Fruit fly (Drosophila melanogaster) whole organism, embryonic: Measurements from ENCODE around the gene pxb.

ENCODE experiments used
- Blimp-1 ChIP-seq: fragments of 200-800 bp; sonication (Bioruptor generic); optimal IDR thresholded peaks from 3 replicates; lab custom pipeline; 2018; ENCODE audit warnings: missing biosample characterization, missing genetic modification characterization, mild to moderate bottlenecking, moderate library complexity, missing genetic modification reagents
- CG10543 ChIP-seq: fragments of 200-800 bp; sonication (Bioruptor generic); optimal IDR thresholded peaks from 3 replicates; lab custom pipeline; 2017; ENCODE audit warnings: missing biosample characterization, mild to moderate bottlenecking, missing genetic modification characterization, moderate library complexity
- CG10565 ChIP-seq: fragments of 200-800 bp; sonication (Bioruptor generic); optimal IDR thresholded peaks from 3 replicates; lab custom pipeline; 2016; ENCODE audit warnings: missing biosample characterization, mild to moderate bottlenecking, missing genetic modification characterization
- CG10654 ChIP-seq: fragments of 200-800 bp; sonication (Bioruptor generic); optimal IDR thresholded peaks from 2 replicates; lab custom pipeline; 2016; ENCODE audit warnings: missing biosample characterization, missing genetic modification characterization
- CG10959 ChIP-seq: fragments of 200-800 bp; sonication (Bioruptor generic); IDR thresholded peaks from 2 replicates; pipeline ENCODE4 v1.3.6; 2022; ENCODE audit warnings: missing biosample characterization, missing genetic modification characterization
- CG15601 ChIP-seq: fragments of 200-800 bp; sonication (Bioruptor generic); optimal IDR thresholded peaks from 3 replicates; lab custom pipeline; 2019; ENCODE audit warnings: missing biosample characterization, mild to moderate bottlenecking, missing genetic modification characterization, moderate library complexity
- CG16815 ChIP-seq: fragments of 200-800 bp; sonication (Bioruptor generic); optimal IDR thresholded peaks from 3 replicates; lab custom pipeline; 2017; ENCODE audit warnings: missing biosample characterization, mild to moderate bottlenecking, missing genetic modification characterization
- CG17361 ChIP-seq: fragments of 200-800 bp; sonication (Bioruptor generic); IDR thresholded peaks from 3 replicates; pipeline ENCODE4 v1.3.6; 2022; ENCODE audit warnings: missing biosample characterization, missing genetic modification characterization
- CG18599 ChIP-seq: fragments of 200-800 bp; sonication (Bioruptor generic); optimal IDR thresholded peaks from 3 replicates; lab custom pipeline; 2017; ENCODE audit warnings: missing biosample characterization, missing genetic modification characterization, mild to moderate bottlenecking, moderate library complexity, missing genetic modification reagents
- CG18764 ChIP-seq: fragments of 200-800 bp; sonication (Bioruptor generic); optimal IDR thresholded peaks from 3 replicates; lab custom pipeline; 2016; ENCODE audit warnings: missing biosample characterization, missing genetic modification characterization
- CG2199 ChIP-seq: fragments of 200-800 bp; sonication (Bioruptor generic); IDR thresholded peaks from 3 replicates; pipeline ENCODE4 v1.3.6; 2022; ENCODE audit warnings: missing biosample characterization, missing genetic modification characterization
- CG2875 ChIP-seq: fragments of 200-800 bp; sonication (Bioruptor generic); optimal IDR thresholded peaks from 2 replicates; lab custom pipeline; 2017; ENCODE audit warnings: missing biosample characterization, mild to moderate bottlenecking, missing genetic modification characterization, missing genetic modification reagents
- CG32767 ChIP-seq: fragments of 200-800 bp; sonication (Bioruptor generic); IDR thresholded peaks from 2 replicates; pipeline ENCODE4 v1.3.6; 2022; ENCODE audit warnings: missing biosample characterization, missing genetic modification characterization
- CG3847 ChIP-seq: fragments of 200-800 bp; sonication (Bioruptor generic); IDR thresholded peaks from 2 replicates; pipeline ENCODE4 v1.3.6; 2022; ENCODE audit warnings: missing biosample characterization, missing genetic modification characterization
- CG4820 ChIP-seq: fragments of 200-800 bp; sonication (Bioruptor generic); optimal IDR thresholded peaks from 3 replicates; lab custom pipeline; 2016; ENCODE audit warnings: missing biosample characterization, missing genetic modification characterization
- CG6689 ChIP-seq: fragments of 200-800 bp; sonication (Bioruptor generic); IDR thresholded peaks from 2 replicates; pipeline ENCODE4 v1.3.6; 2022; ENCODE audit warnings: missing biosample characterization, missing genetic modification characterization
- CG8290 ChIP-seq, 3 experiments: fragments of 200-800 bp; sonication (Bioruptor generic); optimal IDR thresholded peaks; 2 replicates each; lab custom pipeline; 2016 to 2019; ENCODE audit warnings: missing biosample characterization in 3 of 3, missing genetic modification characterization in 3 of 3, mild to moderate bottlenecking in 2 of 3, moderate library complexity in 1 of 3
- CG9817 ChIP-seq: fragments of 200-800 bp; sonication (Bioruptor generic); optimal IDR thresholded peaks from 2 replicates; lab custom pipeline; 2018; ENCODE audit warnings: missing biosample characterization, mild to moderate bottlenecking, missing genetic modification characterization, moderate library complexity
- Deaf1 ChIP-seq: fragments of 200-800 bp; optimal IDR thresholded peaks from 3 replicates; lab custom pipeline; 2019; ENCODE audit warnings: missing biosample characterization, mild to moderate bottlenecking, missing genetic modification characterization, moderate library complexity
- Dp ChIP-seq: fragments of 200-800 bp; sonication (Bioruptor generic); optimal IDR thresholded peaks from 2 replicates; lab custom pipeline; 2018; ENCODE audit warnings: missing biosample characterization, mild to moderate bottlenecking, missing genetic modification characterization, moderate library complexity
- Fer1 ChIP-seq: fragments of 200-800 bp; sonication (Bioruptor generic); optimal IDR thresholded peaks from 2 replicates; lab custom pipeline; 2017; ENCODE audit warnings: missing biosample characterization, mild to moderate bottlenecking, missing genetic modification characterization
- Gug ChIP-seq: fragments of 200-800 bp; sonication (Bioruptor generic); IDR thresholded peaks from 4 replicates; pipeline ENCODE4 v1.3.6; 2022; ENCODE audit warnings: missing biosample characterization, missing genetic modification characterization
- HLH4C ChIP-seq: fragments of 200-800 bp; sonication (Bioruptor generic); IDR thresholded peaks from 3 replicates; pipeline ENCODE4 v1.3.6; 2022; ENCODE audit warnings: missing biosample characterization, missing genetic modification characterization; ENCODE audit not compliant: partially characterized antibody
- MBD-R2 ChIP-seq: fragments of 200-800 bp; sonication (Bioruptor generic); IDR thresholded peaks from 2 replicates; pipeline ENCODE4 v1.3.6; 2022; ENCODE audit warnings: missing biosample characterization, missing genetic modification characterization
- NC2β ChIP-seq: fragments of 200-800 bp; sonication (Bioruptor generic); optimal IDR thresholded peaks from 2 replicates; lab custom pipeline; 2016; ENCODE audit warnings: missing biosample characterization, missing genetic modification characterization
- Nf-YC ChIP-seq: fragments of 200-800 bp; optimal IDR thresholded peaks from 3 replicates; lab custom pipeline; 2019; ENCODE audit warnings: missing biosample characterization, mild to moderate bottlenecking, missing genetic modification characterization, moderate library complexity
- Oaz ChIP-seq: fragments of 200-800 bp; sonication (Bioruptor generic); IDR thresholded peaks from 2 replicates; pipeline ENCODE4 v1.3.6; 2022; ENCODE audit warnings: missing biosample characterization, missing genetic modification characterization
- Oli ChIP-seq: fragments of 200-800 bp; sonication (Bioruptor generic); optimal IDR thresholded peaks from 2 replicates; lab custom pipeline; 2018; ENCODE audit warnings: missing biosample characterization, mild to moderate bottlenecking, missing genetic modification characterization, moderate library complexity
- PHDP ChIP-seq: fragments of 200-800 bp; sonication (Bioruptor generic); optimal IDR thresholded peaks from 3 replicates; lab custom pipeline; 2018; ENCODE audit warnings: missing biosample characterization, mild to moderate bottlenecking, missing genetic modification characterization, moderate library complexity
- Rx ChIP-seq: fragments of 200-800 bp; sonication (Bioruptor generic); IDR thresholded peaks from 2 replicates; pipeline ENCODE4 v1.3.6; 2022; ENCODE audit warnings: missing biosample characterization, missing genetic modification characterization
- Sox100B ChIP-seq: fragments of 200-800 bp; sonication (Bioruptor generic); optimal IDR thresholded peaks from 3 replicates; lab custom pipeline; 2018; ENCODE audit warnings: missing biosample characterization, mild to moderate bottlenecking, missing genetic modification characterization
- amos ChIP-seq: fragments of 200-800 bp; sonication (Bioruptor generic); IDR thresholded peaks from 2 replicates; pipeline ENCODE4 v1.3.6; 2022; ENCODE audit warnings: missing biosample characterization, missing genetic modification characterization; ENCODE audit not compliant: partially characterized antibody
- bab2 ChIP-seq: fragments of 200-800 bp; sonication (Bioruptor generic); optimal IDR thresholded peaks from 2 replicates; lab custom pipeline; 2016; ENCODE audit warnings: missing biosample characterization, missing genetic modification characterization
- bsh ChIP-seq, 2 experiments: fragments of 200-800 bp; sonication (Bioruptor generic); optimal IDR thresholded peaks; 2 replicates each; lab custom pipeline; 2017 to 2018; ENCODE audit warnings: mild to moderate bottlenecking in 2 of 2, missing biosample characterization in 2 of 2, missing genetic modification characterization in 2 of 2, moderate library complexity in 1 of 2
- cad ChIP-seq: fragments of >200 bp; optimal IDR thresholded peaks from 2 replicates; lab custom pipeline; 2017; ENCODE audit warnings: missing biosample characterization, missing genetic modification characterization
- chif ChIP-seq, 2 experiments: fragments of 200-800 bp; sonication (Bioruptor generic); optimal IDR thresholded peaks; 3 replicates each; lab custom pipeline; 2016; ENCODE audit warnings: missing biosample characterization in 2 of 2, missing genetic modification characterization in 2 of 2
- chn ChIP-seq: fragments of 200-800 bp; sonication (Bioruptor generic); optimal IDR thresholded peaks from 2 replicates; lab custom pipeline; 2016; ENCODE audit warnings: missing biosample characterization, missing genetic modification characterization
- esg ChIP-seq: fragments of 200-800 bp; sonication (Bioruptor generic); conservative IDR thresholded peaks from 2 replicates; pipeline ENCODE4 v1.3.6; 2022; ENCODE audit warnings: missing biosample characterization, missing genetic modification characterization
- ftz-f1 ChIP-seq: fragments of 200-800 bp; sonication (Bioruptor generic); optimal IDR thresholded peaks from 2 replicates; lab custom pipeline; 2016; ENCODE audit warnings: missing biosample characterization, missing genetic modification characterization
- gsb ChIP-seq: fragments of 200-800 bp; sonication (Bioruptor generic); IDR thresholded peaks from 2 replicates; pipeline ENCODE4 v1.3.6; 2022; ENCODE audit warnings: missing biosample characterization, missing genetic modification characterization
- hkb ChIP-seq, 2 experiments: fragments of 200-800 bp in 1 of 2; fragments of >200 bp in 1 of 2; sonication (Bioruptor generic) in 1 of 2; IDR thresholded peaks in 1 of 2; optimal IDR thresholded peaks in 1 of 2; 2 replicates each; pipeline versions ENCODE4 v1.3.6 to Lab custom; 2017 to 2022; ENCODE audit warnings: missing biosample characterization in 1 of 2, missing genetic modification characterization in 1 of 2
- klu ChIP-seq: fragments of 200-800 bp; sonication (Bioruptor generic); IDR thresholded peaks from 2 replicates; pipeline ENCODE4 v1.3.6; 2022; ENCODE audit warnings: missing biosample characterization, missing genetic modification characterization
- mirr ChIP-seq: fragments of 200-800 bp; sonication (Bioruptor generic); optimal IDR thresholded peaks from 3 replicates; lab custom pipeline; 2018; ENCODE audit warnings: missing biosample characterization, mild to moderate bottlenecking, missing genetic modification characterization
- oc ChIP-seq: fragments of 200-800 bp; sonication (Bioruptor generic); optimal IDR thresholded peaks from 2 replicates; lab custom pipeline; 2018; ENCODE audit warnings: missing biosample characterization, mild to moderate bottlenecking, missing genetic modification characterization, moderate library complexity
- pan ChIP-seq, 4 experiments: fragments of >200 bp in 3 of 4; fragments of 200-800 bp in 1 of 4; sonication (Bioruptor generic) in 1 of 4; optimal IDR thresholded peaks in 3 of 4; IDR thresholded peaks in 1 of 4; 2 replicates each; pipeline versions ENCODE4 v1.3.6 to Lab custom; 2017 to 2022; ENCODE audit warnings: missing biosample characterization in 2 of 4, missing genetic modification characterization in 2 of 4, mixed read lengths in 1 of 4
- sd ChIP-seq: fragments of 200-800 bp; sonication (Bioruptor generic); optimal IDR thresholded peaks from 3 replicates; lab custom pipeline; 2018; ENCODE audit warnings: missing biosample characterization, mild to moderate bottlenecking, missing genetic modification characterization, moderate library complexity
- sima ChIP-seq: fragments of 200-800 bp; sonication (Bioruptor generic); optimal IDR thresholded peaks from 2 replicates; lab custom pipeline; 2016; ENCODE audit warnings: missing biosample characterization, missing genetic modification characterization
- sug ChIP-seq: fragments of 200-800 bp; optimal IDR thresholded peaks from 2 replicates; lab custom pipeline; 2019; ENCODE audit warnings: missing biosample characterization, mild to moderate bottlenecking, missing genetic modification characterization, moderate library complexity

The pxb gene

DNA sequence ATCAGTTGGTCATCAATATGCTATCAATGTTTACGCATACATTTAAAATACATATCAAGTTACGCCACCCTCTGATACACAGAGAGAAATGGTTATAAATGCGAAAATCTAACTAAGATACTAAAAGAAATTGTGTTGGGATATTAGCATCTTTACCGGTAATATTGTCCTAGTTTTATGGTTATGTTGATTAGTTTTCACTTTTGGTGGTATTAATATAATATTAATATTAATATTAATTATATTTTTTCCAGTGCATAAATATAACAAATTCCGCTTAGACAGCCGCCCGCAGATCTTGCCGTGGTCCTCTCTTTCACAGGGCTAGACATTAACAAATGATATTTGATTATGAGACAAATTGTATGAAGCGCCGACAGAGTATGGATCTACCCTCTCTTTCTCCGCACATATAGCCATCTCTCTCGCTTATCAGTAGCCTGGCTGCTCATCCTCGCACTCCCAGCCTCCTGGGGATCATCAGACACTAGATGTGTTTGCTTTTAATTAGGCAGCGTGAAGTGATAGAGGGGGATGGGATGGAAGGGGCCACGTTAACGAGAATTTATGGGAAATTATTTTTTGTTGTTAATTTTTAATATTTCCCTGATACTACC is 13.2 kb upstream of the pxb start (continued):
- TF ChIP-seq sug (tag; lab: Kevin White, UChicago) (no peak), CG2199 (GFP tag; lab: Robert Waterston, UW) (0 out of 3 replicates have a peak, but pooled peaks have one; percentile 18), bsh (GFP tag; optimal IDR thresholded peaks at IDR 0.05; lab: Kevin White, UChicago) (peak in 1 of 2 experiments; percentile 74), CG16815 (GFP tag; lab: Kevin White, UChicago) (peak; percentile 43), CG4820 (GFP tag; lab: Kevin White, UChicago) (peak; percentile 30), Rx (GFP tag; lab: Robert Waterston, UW) (no peak), CG10565 (no peak), ftz-f1 (GFP tag; lab: Kevin White, UChicago) (no peak), Nf-YC (tag; lab: Kevin White, UChicago) (no peak), CG10959 (peak; percentile 70), MBD-R2 (GFP tag; lab: Robert Waterston, UW) (no peak), Dp (GFP tag; lab: Kevin White, UChicago) (no peak), sima (GFP tag; lab: Kevin White, UChicago) (no peak), CG18599 (GFP tag; lab: Kevin White, UChicago) (peak; percentile 7), CG8290 (GFP tag; optimal IDR thresholded peaks at IDR 0.05; lab: Kevin White, UChicago) (peak; percentile 12), CG8290 (tag; optimal IDR thresholded peaks at IDR 0.05; lab: Kevin White, UChicago) (no peak), chif (GFP tag; optimal IDR thresholded peaks at IDR 0.05; lab: Kevin White, UChicago) (no peak), Blimp-1 (GFP tag; lab: Kevin White, UChicago) (peak; percentile 71), Oaz (GFP tag; lab: Robert Waterston, UW) (no peak), oc (tag; lab: Kevin White, UChicago) (peak; percentile 23), CG9817 (tag; lab: Kevin White, UChicago) (no peak), CG17361 (peak; percentile 51; the same call in 1 of the 3 replicates), CG15601 (tag; lab: Kevin White, UChicago) (peak; percentile 33), CG18764 (GFP tag; lab: Kevin White, UChicago) (peak; percentile 17), pan (optimal IDR thresholded peaks at IDR 0.05; lab: Kevin White, UChicago) (no peak), pan (GFP tag; optimal IDR thresholded peaks at IDR 0.05 in 1 of 2, IDR thresholded peaks at IDR 0.05 in 1 of 2) (no peak), PHDP (tag; lab: Kevin White, UChicago) (peak; percentile 10), Oli (tag; lab: Kevin White, UChicago) (peak; percentile 41), NC2β (GFP tag; lab: Kevin White, UChicago) (no peak), CG6689 (GFP tag; lab: Robert Waterston, UW) (no peak), amos (no peak), chn (GFP tag; lab: Kevin White, UChicago) (no peak), esg (GFP tag; lab: Robert Waterston, UW) (no peak), Fer1 (GFP tag; lab: Kevin White, UChicago) (no peak), Gug (GFP tag; lab: Robert Waterston, UW) (peak; percentile 8; the same call in 1 of the 4 replicates), CG10543 (GFP tag; lab: Kevin White, UChicago) (no peak), gsb (no peak), CG32767 (GFP tag; lab: Robert Waterston, UW) (no peak), cad (GFP tag; lab: Kevin White, UChicago) (no peak), CG2875 (no peak), CG10654 (GFP tag; lab: Kevin White, UChicago) (peak; percentile 16), Sox100B (GFP tag; lab: Kevin White, UChicago) (peak; percentile 27), mirr (GFP tag; lab: Kevin White, UChicago) (no peak), hkb (optimal IDR thresholded peaks at IDR 0.05; lab: Kevin White, UChicago) (no peak), hkb (GFP tag; IDR thresholded peaks at IDR 0.05; lab: Robert Waterston, UW) (peak; percentile 35; the same call in 1 of the 2 replicates), klu (GFP tag; lab: Robert Waterston, UW) (no peak), CG3847 (GFP tag; lab: Robert Waterston, UW) (no peak), bab2 (GFP tag; lab: Kevin White, UChicago) (no peak), sd (tag; lab: Kevin White, UChicago) (no peak), Deaf1 (tag; lab: Kevin White, UChicago) (no peak), HLH4C (no peak)
